Worm (Caenorhabditis elegans) whole organism, L3 larva: ENCODE measurements around the gene ttx-3.

ENCODE experiments used
- R02D3.7 ChIP-seq: fragments of 150-350 bp; optimal IDR thresholded peaks from 2 replicates; lab custom pipeline; 2014; ENCODE audit warnings: missing biosample characterization, missing genetic modification characterization
- ZK546.5 ChIP-seq: sonication (generic microtip); optimal IDR thresholded peaks from 2 replicates; lab custom pipeline; 2017; ENCODE audit warnings: missing biosample characterization, missing genetic modification characterization
- aly-2 ChIP-seq: fragments of 150-350 bp; optimal IDR thresholded peaks from 2 replicates; lab custom pipeline; 2014; ENCODE audit warnings: missing biosample characterization, missing genetic modification characterization
- ceh-28 ChIP-seq: fragments of 150-350 bp; optimal IDR thresholded peaks from 2 replicates; lab custom pipeline; 2014; ENCODE audit warnings: missing biosample characterization, missing genetic modification reagents, missing genetic modification characterization
- ceh-9 ChIP-seq: sonication (generic microtip); optimal IDR thresholded peaks from 2 replicates; lab custom pipeline; 2018; ENCODE audit warnings: missing biosample characterization, missing genetic modification characterization
- egl-27 ChIP-seq: sonication (generic microtip); optimal IDR thresholded peaks from 4 replicates; lab custom pipeline; 2017; ENCODE audit warnings: missing biosample characterization, missing genetic modification reagents, missing genetic modification characterization
- egl-5 ChIP-seq: fragments of 150-350 bp; optimal IDR thresholded peaks from 2 replicates; lab custom pipeline; 2017; ENCODE audit warnings: missing biosample characterization, missing genetic modification reagents, missing genetic modification characterization, inconsistent platforms
- elt-1 ChIP-seq: fragments of 150-350 bp; optimal IDR thresholded peaks from 2 replicates; lab custom pipeline; 2014; ENCODE audit warnings: missing biosample characterization, missing genetic modification characterization
- elt-2 ChIP-seq: sonication (generic microtip); optimal IDR thresholded peaks from 2 replicates; lab custom pipeline; 2016; ENCODE audit warnings: missing genetic modification reagents, mild to moderate bottlenecking, missing genetic modification characterization, missing compliant biosample characterization
- elt-3 ChIP-seq, 3 experiments: fragments of 150-350 bp in 1 of 3; sonication (generic microtip) in 2 of 3; optimal IDR thresholded peaks; 2 replicates in 2 of 3; 4 replicates in 1 of 3; lab custom pipeline; 2014 to 2017; ENCODE audit warnings: missing biosample characterization in 3 of 3, missing genetic modification characterization in 3 of 3
- eor-1 ChIP-seq, 2 experiments: fragments of 150-350 bp; optimal IDR thresholded peaks; 2 replicates each; lab custom pipeline; 2014 to 2018; ENCODE audit warnings: missing biosample characterization in 2 of 2, missing genetic modification characterization in 2 of 2
- fkh-2 ChIP-seq: fragments of 150-350 bp; optimal IDR thresholded peaks from 2 replicates; lab custom pipeline; 2014; ENCODE audit warnings: missing biosample characterization, missing genetic modification reagents, missing genetic modification characterization
- hmg-11 ChIP-seq: sonication (generic microtip); optimal IDR thresholded peaks from 2 replicates; lab custom pipeline; 2016; ENCODE audit warnings: missing genetic modification characterization, missing compliant biosample characterization
- jun-1 ChIP-seq: fragments of 150-350 bp; optimal IDR thresholded peaks from 2 replicates; lab custom pipeline; 2014; ENCODE audit warnings: missing biosample characterization, missing genetic modification reagents, missing genetic modification characterization
- lin-15B ChIP-seq: fragments of 150-350 bp; optimal IDR thresholded peaks from 2 replicates; lab custom pipeline; 2014; ENCODE audit warnings: missing biosample characterization, missing genetic modification characterization
- lin-39 ChIP-seq: fragments of 150-350 bp; optimal IDR thresholded peaks from 2 replicates; lab custom pipeline; 2018; ENCODE audit warnings: missing biosample characterization, missing genetic modification reagents, missing genetic modification characterization
- lsy-12 ChIP-seq: sonication (generic microtip); optimal IDR thresholded peaks from 2 replicates; lab custom pipeline; 2016; ENCODE audit warnings: mild to moderate bottlenecking, missing genetic modification characterization, missing compliant biosample characterization
- mdl-1 ChIP-seq: fragments of 150-350 bp; optimal IDR thresholded peaks from 2 replicates; lab custom pipeline; 2014; ENCODE audit warnings: missing biosample characterization, missing genetic modification characterization
- nfya-1 ChIP-seq: sonication (generic microtip); optimal IDR thresholded peaks from 2 replicates; lab custom pipeline; 2017; ENCODE audit warnings: missing genetic modification characterization, mild to moderate bottlenecking, missing compliant biosample characterization, antibody characterized with exemption, moderate library complexity; ENCODE audit not compliant: insufficient read depth
- nhr-11 ChIP-seq: fragments of 150-350 bp; optimal IDR thresholded peaks from 2 replicates; lab custom pipeline; 2014; ENCODE audit warnings: missing biosample characterization, missing genetic modification characterization
- nhr-23 ChIP-seq: fragments of 150-350 bp; optimal IDR thresholded peaks from 2 replicates; lab custom pipeline; 2014; ENCODE audit warnings: missing biosample characterization, missing genetic modification reagents, missing genetic modification characterization
- nhr-25 ChIP-seq: sonication (generic microtip); optimal IDR thresholded peaks from 2 replicates; lab custom pipeline; 2017; ENCODE audit warnings: missing biosample characterization, missing genetic modification characterization
- nhr-28 ChIP-seq: fragments of 150-350 bp; optimal IDR thresholded peaks from 2 replicates; lab custom pipeline; 2014; ENCODE audit warnings: missing biosample characterization, missing genetic modification characterization
- nhr-43 ChIP-seq: sonication (generic microtip); optimal IDR thresholded peaks from 2 replicates; lab custom pipeline; 2016; ENCODE audit warnings: mild to moderate bottlenecking, missing genetic modification characterization, missing compliant biosample characterization; ENCODE audit not compliant: poor library complexity, severe bottlenecking
- nhr-67 ChIP-seq: fragments of 150-350 bp; optimal IDR thresholded peaks from 2 replicates; lab custom pipeline; 2014; ENCODE audit warnings: missing biosample characterization, missing genetic modification characterization
- nhr-77 ChIP-seq: fragments of 150-350 bp; optimal IDR thresholded peaks from 2 replicates; lab custom pipeline; 2014; ENCODE audit warnings: missing biosample characterization, missing genetic modification characterization
- pha-4 ChIP-seq: fragments of 150-350 bp; optimal IDR thresholded peaks from 2 replicates; lab custom pipeline; 2014; ENCODE audit warnings: missing biosample characterization, missing genetic modification reagents, missing genetic modification characterization
- pqm-1 ChIP-seq: fragments of 150-350 bp; optimal IDR thresholded peaks from 2 replicates; lab custom pipeline; 2017; ENCODE audit warnings: missing biosample characterization, missing genetic modification characterization, inconsistent platforms
- skn-1 ChIP-seq: fragments of 150-350 bp; optimal IDR thresholded peaks from 2 replicates; lab custom pipeline; 2014; ENCODE audit warnings: missing biosample characterization, missing genetic modification characterization
- snpc-4 ChIP-seq: fragments of 150-350 bp; optimal IDR thresholded peaks from 2 replicates; lab custom pipeline; 2014; ENCODE audit warnings: missing biosample characterization, missing genetic modification characterization
- unc-62 ChIP-seq: fragments of 150-350 bp; sonication (generic microtip); optimal IDR thresholded peaks from 4 replicates; lab custom pipeline; 2014; ENCODE audit warnings: missing biosample characterization, missing genetic modification reagents, missing genetic modification characterization
- ztf-4 ChIP-seq: fragments of 150-350 bp; optimal IDR thresholded peaks from 2 replicates; lab custom pipeline; 2014; ENCODE audit warnings: missing biosample characterization, missing genetic modification characterization

ttx-3 gene

ce11 chrX:11727761-11728160 is 41.4 kb downstream of the ttx-3 start, which contains the start of the genes gst-42 and D1053.2:
TSS of gene gst-42 (minus strand) at chrX:11727936.
TSS of gene D1053.2 (plus strand) at chrX:11728151.
- TF ChIP-seq elt-2 (tag; lab: Kevin White, UChicago), result peak; percentile 94
- no peak for TF ChIP-seq egl-27 (tag; lab: Kevin White, UChicago)
- peak; percentile 73 for TF ChIP-seq nhr-25 (tag; lab: Kevin White, UChicago)
- TF ChIP-seq nhr-43, result peak; percentile 53
- TF ChIP-seq nhr-11 (tag; lab: Kevin White, UChicago), result no peak
- TF ChIP-seq ZK546.5, result no peak
- peak in 2 of 3 experiments; percentile 77 to 85 for TF ChIP-seq elt-3 (tag; optimal IDR thresholded peaks at IDR 0.05; lab: Kevin White, UChicago)
- peak; percentile 51 for TF ChIP-seq jun-1
- peak; percentile 28 for TF ChIP-seq skn-1 (tag; lab: Kevin White, UChicago)
- peak; percentile 99 for TF ChIP-seq pqm-1 (tag; lab: Kevin White, UChicago)
- TF ChIP-seq eor-1 (tag; optimal IDR thresholded peaks at IDR 0.05; lab: Kevin White, UChicago), result no peak
- TF ChIP-seq nhr-23, result peak; percentile 74
- TF ChIP-seq pha-4 (tag; lab: Kevin White, UChicago), result peak; percentile 79
- TF ChIP-seq snpc-4 (tag; lab: Kevin White, UChicago), result no peak
- TF ChIP-seq ceh-28 (tag; lab: Kevin White, UChicago), result peak; percentile 44
- peak; percentile 78 for TF ChIP-seq mdl-1
- TF ChIP-seq lin-15B (tag; lab: Kevin White, UChicago), result no peak
- TF ChIP-seq aly-2 (tag; lab: Kevin White, UChicago), result no peak
- peak; percentile 14 for TF ChIP-seq R02D3.7 (tag; lab: Kevin White, UChicago)
- no peak for TF ChIP-seq hmg-11 (tag; lab: Kevin White, UChicago)

ce11 chrX:11726450-11726849 is 42.7 kb downstream of the ttx-3 start:
- peak; percentile 10 for TF ChIP-seq nhr-23
- TF ChIP-seq nhr-11 (tag; lab: Kevin White, UChicago), result no peak
- peak; percentile 37 for TF ChIP-seq nhr-25 (tag; lab: Kevin White, UChicago)
- no peak for TF ChIP-seq egl-5 (tag; lab: Kevin White, UChicago)
- no peak for TF ChIP-seq lin-15B (tag; lab: Kevin White, UChicago)
- peak in 1 of 3 experiments; percentile 53 for TF ChIP-seq elt-3 (tag; optimal IDR thresholded peaks at IDR 0.05; lab: Kevin White, UChicago)
- TF ChIP-seq ztf-4, result no peak
- TF ChIP-seq elt-2 (tag; lab: Kevin White, UChicago), result no peak
- peak; percentile 89 for TF ChIP-seq elt-1 (tag; lab: Kevin White, UChicago)
- no peak for TF ChIP-seq fkh-2

- TF ChIP-seq lsy-12 (tag; lab: Kevin White, UChicago) (no peak), pqm-1 (tag; lab: Kevin White, UChicago) (no peak), nhr-28 (tag; lab: Kevin White, UChicago) (no peak), fkh-2 (no peak), nhr-23 (no peak), nhr-67 (tag; lab: Kevin White, UChicago) (no peak), ceh-28 (tag; lab: Kevin White, UChicago) (no peak), ceh-9 (tag; lab: Kevin White, UChicago) (no peak), eor-1 (tag; optimal IDR thresholded peaks at IDR 0.05; lab: Kevin White, UChicago) (no peak), nhr-25 (tag; lab: Kevin White, UChicago) (no peak), snpc-4 (tag; lab: Kevin White, UChicago) (no peak), ztf-4 (no peak), nfya-1 (tag; lab: Kevin White, UChicago) (no peak), lin-39 (tag; lab: Kevin White, UChicago) (no peak), elt-3 (tag; optimal IDR thresholded peaks at IDR 0.05; lab: Kevin White, UChicago) (no peak), nhr-77 (no peak), unc-62 (GFP tag; lab: Kevin White, UChicago) (no peak)
These were observed 43.5 kb downstream of the ttx-3 start for ce11 chrX:11725646-11726045.

- no peak for TF ChIP-seq elt-3 (tag; optimal IDR thresholded peaks at IDR 0.05; lab: Kevin White, UChicago)
- no peak for TF ChIP-seq R02D3.7 (tag; lab: Kevin White, UChicago)
- TF ChIP-seq hmg-11 (tag; lab: Kevin White, UChicago), result no peak
- peak; percentile 80 for TF ChIP-seq pha-4 (tag; lab: Kevin White, UChicago)
- no peak for TF ChIP-seq snpc-4 (tag; lab: Kevin White, UChicago)
- peak; percentile 54 for TF ChIP-seq pqm-1 (tag; lab: Kevin White, UChicago)
- no peak for TF ChIP-seq nhr-77
- TF ChIP-seq aly-2 (tag; lab: Kevin White, UChicago), result no peak
- no peak for TF ChIP-seq nhr-43
- no peak for TF ChIP-seq elt-1 (tag; lab: Kevin White, UChicago)
- TF ChIP-seq nhr-67 (tag; lab: Kevin White, UChicago), result no peak
- no peak for TF ChIP-seq mdl-1
- peak; percentile 87 for TF ChIP-seq elt-2 (tag; lab: Kevin White, UChicago)
These were observed 45.4 kb downstream of the ttx-3 start, which contains the start of gene D1053.4 for ce11 chrX:11723781-11724201. TSS of gene D1053.4 (minus strand) at chrX:11723800.
